Fruit fly (Drosophila melanogaster): ENCODE data around the gene CG43447.

The CG43447 gene

dm6 chr3R:27487627-27488026 is 47.5 kb downstream of the CG43447 start, which contains the start of gene Gr98a:
Gene Gr98a, plus strand, starts transcription at chr3R:27487927.
- no peak for TF ChIP-seq CG17801 (GFP tag; optimal IDR thresholded peaks at IDR 0.05; ENCODE audit: partially characterized antibody)
